Worm (Caenorhabditis elegans): ENCODE measurements around the gene nstp-2.

ce11 chrIV:6556624-6557368 is 49.2 kb downstream of the nstp-2 start, which contains the start of gene try-3:
- TF ChIP-seq che-1 (tag; optimal IDR thresholded peaks at IDR 0.05) (peak; percentile 59), F13H6.1 (tag; optimal IDR thresholded peaks at IDR 0.05) (no peak), ceh-30 (tag; optimal IDR thresholded peaks at IDR 0.05) (peak; percentile 7), ceh-18 (tag; optimal IDR thresholded peaks at IDR 0.05) (peak; percentile 17), ama-1 (optimal IDR thresholded peaks at IDR 0.05) (no peak), hlh-13 (GFP tag; optimal IDR thresholded peaks at IDR 0.05) (peak; percentile 16), ceh-24 (tag; optimal IDR thresholded peaks at IDR 0.05) (no peak), fkh-10 (GFP tag; optimal IDR thresholded peaks at IDR 0.05) (no peak), pag-3 (tag; optimal IDR thresholded peaks at IDR 0.05; ENCODE audit: borderline replicate concordance) (no peak), unc-86 (tag; optimal IDR thresholded peaks at IDR 0.05) (no peak), elt-2 (tag; optimal IDR thresholded peaks at IDR 0.05) (peak; percentile 77), pha-4 (tag; optimal IDR thresholded peaks at IDR 0.05) (no peak), K09A11.1 (tag; optimal IDR thresholded peaks at IDR 0.05; ENCODE audit: insufficient read depth) (peak; percentile 24)

Data from whole organism, late embryonic.